Worm (Caenorhabditis elegans): Measurements from ENCODE around the gene elp-1.

DNA sequence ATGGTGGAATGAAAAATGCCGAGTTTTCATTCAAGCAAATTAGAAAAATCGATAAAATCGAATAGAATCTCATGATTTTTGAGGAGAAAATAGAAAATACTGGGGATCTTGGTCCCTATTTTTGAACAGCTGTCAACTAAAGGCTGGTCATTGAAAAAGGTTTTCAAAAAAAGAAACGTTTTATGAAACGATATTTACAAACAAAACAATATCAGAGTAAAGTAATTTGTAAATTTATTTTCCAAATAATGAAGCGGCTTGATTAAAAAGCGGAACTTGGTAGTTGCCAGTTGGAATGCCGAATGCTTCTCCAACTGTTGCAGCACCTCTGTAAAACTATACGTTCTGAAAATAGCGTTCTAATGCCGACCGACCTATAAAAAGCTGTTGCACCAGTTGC lies 3.7 kb upstream of the elp-1 start, which contains the start of gene F38A6.5:
- no peak for TF ChIP-seq ama-1 (optimal IDR thresholded peaks at IDR 0.05)
- no peak for TF ChIP-seq tra-4 (tag; optimal IDR thresholded peaks at IDR 0.05)
- TF ChIP-seq flt-1 (GFP tag; IDR thresholded peaks at IDR 0.05): no peak
- no peak for TF ChIP-seq F13C5.2 (tag; optimal IDR thresholded peaks at IDR 0.05)

All from whole organism, early embryonic.